Worm (Caenorhabditis elegans) whole organism, late embryonic: ENCODE measurements around the gene clc-1.

Source experiments
- C08G9.2 ChIP-seq: sonication (generic microtip); optimal IDR thresholded peaks from 2 replicates; lab custom pipeline; 2016; ENCODE audit warnings: mild to moderate bottlenecking, missing genetic modification characterization, moderate library complexity, missing compliant biosample characterization
- T23F11.4 ChIP-seq: fragments of 200-800 bp; sonication (Bioruptor generic); optimal IDR thresholded peaks from 2 replicates; lab custom pipeline; 2018; ENCODE audit warnings: mild to moderate bottlenecking, missing genetic modification characterization, missing compliant biosample characterization
- ama-1 ChIP-seq: fragments of 150-350 bp; optimal IDR thresholded peaks from 2 replicates; lab custom pipeline; 2014
- ceh-14 ChIP-seq: sonication (generic microtip); optimal IDR thresholded peaks from 2 replicates; lab custom pipeline; 2016; ENCODE audit warnings: missing genotype, missing genetic modification characterization, missing compliant biosample characterization
- ceh-18 ChIP-seq: sonication (generic microtip); optimal IDR thresholded peaks from 2 replicates; lab custom pipeline; 2016; ENCODE audit warnings: missing genetic modification characterization, missing compliant biosample characterization
- ceh-22 ChIP-seq: sonication (generic microtip); optimal IDR thresholded peaks from 2 replicates; lab custom pipeline; 2017; ENCODE audit warnings: missing biosample characterization, missing genetic modification characterization
- ceh-24 ChIP-seq: sonication (generic microtip); optimal IDR thresholded peaks from 2 replicates; lab custom pipeline; 2016; ENCODE audit warnings: mild to moderate bottlenecking, missing genetic modification characterization, missing compliant biosample characterization
- ceh-30 ChIP-seq: fragments of 150-350 bp; optimal IDR thresholded peaks from 2 replicates; lab custom pipeline; 2014; ENCODE audit warnings: missing biosample characterization, missing genetic modification characterization
- ceh-31 ChIP-seq: sonication (generic microtip); optimal IDR thresholded peaks from 2 replicates; lab custom pipeline; 2016; ENCODE audit warnings: missing genetic modification characterization, missing compliant biosample characterization
- ceh-34 ChIP-seq: sonication (generic microtip); optimal IDR thresholded peaks from 2 replicates; lab custom pipeline; 2016; ENCODE audit warnings: mild to moderate bottlenecking, missing genetic modification characterization, missing compliant biosample characterization
- ceh-48 ChIP-seq: sonication (generic microtip); optimal IDR thresholded peaks from 2 replicates; lab custom pipeline; 2016; ENCODE audit warnings: missing genetic modification characterization, inconsistent platforms, missing compliant biosample characterization
- ceh-6 ChIP-seq: fragments of 200-800 bp; sonication (Bioruptor generic); optimal IDR thresholded peaks from 2 replicates; lab custom pipeline; 2018; ENCODE audit warnings: mild to moderate bottlenecking, missing genetic modification characterization, missing compliant biosample characterization
- ceh-9 ChIP-seq: sonication (generic microtip); optimal IDR thresholded peaks from 2 replicates; lab custom pipeline; 2016; ENCODE audit warnings: mild to moderate bottlenecking, missing genetic modification characterization, inconsistent platforms, missing compliant biosample characterization
- dve-1 ChIP-seq: sonication (generic microtip); optimal IDR thresholded peaks from 2 replicates; lab custom pipeline; 2017; ENCODE audit warnings: antibody characterized with exemption, mild to moderate bottlenecking, missing genetic modification characterization, missing compliant biosample characterization
- elt-4 ChIP-seq: sonication (generic microtip); optimal IDR thresholded peaks from 2 replicates; lab custom pipeline; 2016; ENCODE audit warnings: missing genetic modification characterization, missing compliant biosample characterization
- fax-1 ChIP-seq: sonication (generic microtip); optimal IDR thresholded peaks from 2 replicates; lab custom pipeline; 2016; ENCODE audit warnings: missing genotype, missing genetic modification characterization, missing compliant biosample characterization
- fkh-10 ChIP-seq: fragments of 150-350 bp; optimal IDR thresholded peaks from 2 replicates; lab custom pipeline; 2014; ENCODE audit warnings: missing biosample characterization, missing genetic modification reagents, missing genetic modification characterization
- fkh-6 ChIP-seq: sonication (generic microtip); optimal IDR thresholded peaks from 2 replicates; lab custom pipeline; 2016; ENCODE audit warnings: missing genetic modification characterization, missing compliant biosample characterization
- gmeb-2 ChIP-seq: sonication (generic microtip); optimal IDR thresholded peaks from 2 replicates; lab custom pipeline; 2016; ENCODE audit warnings: missing genetic modification characterization, inconsistent platforms, missing compliant biosample characterization
- hlh-30 ChIP-seq: sonication (generic microtip); optimal IDR thresholded peaks from 2 replicates; lab custom pipeline; 2017; ENCODE audit warnings: antibody characterized with exemption, missing genetic modification characterization, missing compliant biosample characterization; ENCODE audit not compliant: insufficient read depth
- hlh-8 ChIP-seq: sonication (generic microtip); optimal IDR thresholded peaks from 2 replicates; lab custom pipeline; 2016; ENCODE audit warnings: missing genotype, missing genetic modification characterization, missing compliant biosample characterization
- lim-6 ChIP-seq: sonication (generic microtip); optimal IDR thresholded peaks from 2 replicates; lab custom pipeline; 2016; ENCODE audit warnings: missing genetic modification characterization, missing compliant biosample characterization
- nfya-1 ChIP-seq: sonication (generic microtip); optimal IDR thresholded peaks from 2 replicates; lab custom pipeline; 2017; ENCODE audit warnings: missing genetic modification characterization, mild to moderate bottlenecking, missing compliant biosample characterization, antibody characterized with exemption, moderate library complexity
- nhr-11 ChIP-seq: fragments of 150-350 bp; optimal IDR thresholded peaks from 2 replicates; lab custom pipeline; 2014; ENCODE audit warnings: missing biosample characterization, missing genetic modification characterization
- npax-4 ChIP-seq: sonication (generic microtip); optimal IDR thresholded peaks from 2 replicates; lab custom pipeline; 2016; ENCODE audit warnings: missing genetic modification characterization, missing compliant biosample characterization
- odd-2 ChIP-seq: sonication (generic microtip); optimal IDR thresholded peaks from 2 replicates; lab custom pipeline; 2017; ENCODE audit warnings: antibody characterized with exemption, mild to moderate bottlenecking, missing genetic modification characterization, missing compliant biosample characterization
- pag-3 ChIP-seq: sonication (generic microtip); optimal IDR thresholded peaks from 2 replicates; lab custom pipeline; 2016; ENCODE audit warnings: missing compliant biosample characterization, missing genetic modification characterization, borderline replicate concordance
- pha-2 ChIP-seq: sonication (generic microtip); optimal IDR thresholded peaks from 2 replicates; lab custom pipeline; 2017; ENCODE audit warnings: mild to moderate bottlenecking, missing genetic modification characterization, missing compliant biosample characterization
- pha-4 ChIP-seq: fragments of 150-350 bp; optimal IDR thresholded peaks from 2 replicates; lab custom pipeline; 2018; ENCODE audit warnings: missing biosample characterization, missing genetic modification reagents, missing genetic modification characterization
- pros-1 ChIP-seq: fragments of 150-350 bp; optimal IDR thresholded peaks from 2 replicates; lab custom pipeline; 2014; ENCODE audit warnings: missing biosample characterization, missing genetic modification reagents, missing genetic modification characterization
- ref-2 ChIP-seq: sonication (generic microtip); optimal IDR thresholded peaks from 2 replicates; lab custom pipeline; 2016; ENCODE audit warnings: missing genetic modification characterization, missing compliant biosample characterization
- rnt-1 ChIP-seq: sonication (generic microtip); optimal IDR thresholded peaks from 2 replicates; lab custom pipeline; 2016; ENCODE audit warnings: missing genetic modification characterization, missing compliant biosample characterization
- tbx-2 ChIP-seq: sonication (generic microtip); optimal IDR thresholded peaks from 2 replicates; lab custom pipeline; 2016; ENCODE audit warnings: missing genetic modification characterization, missing compliant biosample characterization
- tbx-7 ChIP-seq: sonication (generic microtip); optimal IDR thresholded peaks from 2 replicates; lab custom pipeline; 2016; ENCODE audit warnings: missing genotype, missing genetic modification characterization, missing compliant biosample characterization
- unc-55 ChIP-seq: sonication (generic microtip); optimal IDR thresholded peaks from 2 replicates; lab custom pipeline; 2017; ENCODE audit warnings: missing biosample characterization, missing genetic modification reagents, missing genetic modification characterization
- zip-5 ChIP-seq: sonication (generic microtip); optimal IDR thresholded peaks from 2 replicates; lab custom pipeline; 2016; ENCODE audit warnings: missing genetic modification characterization, missing compliant biosample characterization
- ztf-16 ChIP-seq: sonication (generic microtip); optimal IDR thresholded peaks from 2 replicates; lab custom pipeline; 2017; ENCODE audit warnings: missing genetic modification characterization, missing compliant biosample characterization

clc-1 gene

ce11 chrX:11060940-11061339 lies 13.7 kb downstream of the clc-1 start:
- TF ChIP-seq npax-4 (no peak), ama-1 (no peak), fkh-6 (tag; lab: Kevin White, UChicago) (no peak), nfya-1 (tag; lab: Kevin White, UChicago) (no peak), tbx-2 (tag; lab: Kevin White, UChicago) (no peak), rnt-1 (tag; lab: Kevin White, UChicago) (no peak), T23F11.4 (GFP tag; lab: Kevin White, UChicago) (no peak), gmeb-2 (tag; lab: Kevin White, UChicago) (no peak), ceh-14 (tag; lab: Kevin White, UChicago) (no peak), pha-4 (tag; lab: Kevin White, UChicago) (no peak), ceh-48 (tag; lab: Kevin White, UChicago) (no peak), ceh-18 (no peak), ztf-16 (tag; lab: Kevin White, UChicago) (no peak), hlh-30 (tag; lab: Kevin White, UChicago) (no peak), pha-2 (tag; lab: Kevin White, UChicago) (no peak), dve-1 (tag; lab: Kevin White, UChicago) (no peak), C08G9.2 (no peak), zip-5 (tag; lab: Kevin White, UChicago) (no peak)

ce11 chrX:11061904-11062303 lies 14.7 kb downstream of the clc-1 start, which contains the start of gene lpr-5:
lpr-5 (plus strand) TSS chrX:11062123.
- TF ChIP-seq lim-6 (tag; lab: Kevin White, UChicago) = no peak

- TF ChIP-seq fax-1 (tag; lab: Kevin White, UChicago) (no peak), tbx-7 (tag; lab: Kevin White, UChicago) (no peak), ceh-22 (tag; lab: Kevin White, UChicago) (no peak), rnt-1 (tag; lab: Kevin White, UChicago) (no peak), zip-5 (tag; lab: Kevin White, UChicago) (no peak), ceh-31 (no peak), unc-55 (peak; percentile 21), tbx-2 (tag; lab: Kevin White, UChicago) (no peak), fkh-10 (GFP tag; lab: Kevin White, UChicago) (no peak), lim-6 (tag; lab: Kevin White, UChicago) (no peak), ceh-6 (GFP tag; lab: Kevin White, UChicago) (no peak), elt-4 (tag; lab: Kevin White, UChicago) (no peak), hlh-8 (tag; lab: Kevin White, UChicago) (no peak), ref-2 (tag; lab: Kevin White, UChicago) (peak; percentile 17), pros-1 (tag; lab: Kevin White, UChicago) (no peak)
- TF ChIP-seq, all 69 proteins: peak for 2
Observed at ce11 chrX:11064799-11065198, 17.6 kb downstream of the clc-1 start, which contains the start of gene lpr-4. lpr-4 (plus strand) TSS chrX:11065126.

ce11 chrX:11067256-11067655 lies 20.0 kb downstream of the clc-1 start:
- no peak for TF ChIP-seq ceh-9 (tag; lab: Kevin White, UChicago)
- TF ChIP-seq ceh-30 (tag; lab: Kevin White, UChicago) = no peak
- TF ChIP-seq ztf-16 (tag; lab: Kevin White, UChicago) = no peak
- no peak for TF ChIP-seq lim-6 (tag; lab: Kevin White, UChicago)
- TF ChIP-seq ceh-48 (tag; lab: Kevin White, UChicago) = no peak
- TF ChIP-seq hlh-30 (tag; lab: Kevin White, UChicago) = no peak
- TF ChIP-seq nhr-11 (tag; lab: Kevin White, UChicago) = no peak
- no peak for TF ChIP-seq pha-2 (tag; lab: Kevin White, UChicago)
- TF ChIP-seq ceh-34 (tag; lab: Kevin White, UChicago) = no peak
- no peak for TF ChIP-seq ceh-24 (tag; lab: Kevin White, UChicago)
- no peak for TF ChIP-seq pag-3 (tag; lab: Kevin White, UChicago)
- no peak for TF ChIP-seq odd-2 (tag; lab: Kevin White, UChicago)
